Worm (Caenorhabditis elegans) whole organism, young adult: ENCODE measurements around the gene mps-2.

Experiments used
- B0019.2 ChIP-seq: fragments of 200-800 bp; sonication (Bioruptor generic); conservative IDR thresholded peaks from 2 replicates; pipeline ENCODE4 v1.3.6; 2022; ENCODE audit warnings: missing genetic modification reagents, missing genetic modification characterization, missing compliant biosample characterization
- ets-4 ChIP-seq: fragments of 200-800 bp; sonication (Bioruptor generic); optimal IDR thresholded peaks from 2 replicates; lab custom pipeline; 2018; ENCODE audit warnings: mild to moderate bottlenecking, missing genetic modification characterization, missing compliant biosample characterization
- pha-4 ChIP-seq: fragments of 150-350 bp; sonication (generic microtip); optimal IDR thresholded peaks from 2 replicates; lab custom pipeline; 2014; ENCODE audit warnings: missing biosample characterization, missing genetic modification reagents, missing genetic modification characterization
- tbp1 ChIP-seq: fragments of 200-800 bp; sonication (Bioruptor generic); optimal IDR thresholded peaks from 2 replicates; lab custom pipeline; 2018; ENCODE audit warnings: mild to moderate bottlenecking, missing genetic modification characterization, missing compliant biosample characterization

DNA sequence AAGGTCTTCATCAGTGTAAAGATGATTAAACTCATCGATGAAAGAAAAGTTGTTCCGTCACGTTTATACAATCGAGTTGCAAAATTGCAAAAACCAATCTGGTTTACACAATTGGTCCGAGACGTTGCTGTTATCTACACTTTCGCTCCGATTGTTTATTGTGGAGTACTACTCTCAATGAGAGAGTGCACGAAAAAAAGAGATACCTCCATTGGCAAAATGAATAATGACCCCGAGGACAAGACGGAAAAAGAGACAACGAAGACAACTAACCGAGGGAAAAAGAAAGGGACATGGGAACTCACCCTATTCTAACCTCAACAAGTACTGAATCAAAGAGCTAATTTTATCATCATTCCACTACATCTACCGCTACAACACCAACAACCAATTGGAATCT is 1.5 kb upstream of the mps-2 start:
- TF ChIP-seq pha-4, result no peak
- TF ChIP-seq ets-4, result no peak
- TF ChIP-seq tbp1 (GFP tag; lab: Kevin White, UChicago), result no peak
- no peak for TF ChIP-seq B0019.2 (GFP tag; lab: Robert Waterston, UW)
